Fruit fly (Drosophila melanogaster) whole organism, embryonic: ENCODE results near the gene SrpRbeta.

Experiments used
- BEAF-32 ChIP-seq: fragments of 200-800 bp; sonication (Bioruptor generic); optimal IDR thresholded peaks from 3 replicates; lab custom pipeline; 2017; ENCODE audit warnings: missing biosample characterization, missing genetic modification characterization, mild to moderate bottlenecking, moderate library complexity, missing genetic modification reagents
- CG10209 ChIP-seq: fragments of 200-800 bp; sonication (Bioruptor generic); optimal IDR thresholded peaks from 3 replicates; lab custom pipeline; 2017; ENCODE audit warnings: missing biosample characterization, mild to moderate bottlenecking, missing genetic modification characterization, missing genetic modification reagents
- CG11695 ChIP-seq: fragments of 200-800 bp; sonication (Bioruptor generic); IDR thresholded peaks from 3 replicates; pipeline ENCODE4 v1.3.6; 2022; ENCODE audit warnings: missing biosample characterization, missing genetic modification characterization
- CG12104 ChIP-seq: fragments of 200-800 bp; sonication (Bioruptor generic); optimal IDR thresholded peaks from 3 replicates; lab custom pipeline; 2016; ENCODE audit warnings: missing biosample characterization, missing genetic modification characterization
- CG1233 ChIP-seq: fragments of 200-800 bp; sonication (Bioruptor generic); optimal IDR thresholded peaks from 4 replicates; lab custom pipeline; 2018; ENCODE audit warnings: missing biosample characterization, mild to moderate bottlenecking, missing genetic modification characterization
- CG12744 ChIP-seq: fragments of 200-800 bp; sonication (Bioruptor generic); optimal IDR thresholded peaks from 2 replicates; lab custom pipeline; 2016; ENCODE audit warnings: missing biosample characterization, missing genetic modification characterization
- CG13624 ChIP-seq: fragments of 200-800 bp; sonication (Bioruptor generic); optimal IDR thresholded peaks from 2 replicates; lab custom pipeline; 2016; ENCODE audit warnings: missing biosample characterization, missing genetic modification characterization
- CG17328 ChIP-seq: fragments of 200-800 bp; sonication (Bioruptor generic); IDR thresholded peaks from 2 replicates; pipeline ENCODE4 v1.3.6; 2022; ENCODE audit warnings: missing biosample characterization, missing genetic modification characterization
- CG18011 ChIP-seq: fragments of 200-800 bp; sonication (Bioruptor generic); optimal IDR thresholded peaks from 2 replicates; lab custom pipeline; 2017; ENCODE audit warnings: missing biosample characterization, missing genetic modification characterization, mild to moderate bottlenecking, moderate library complexity, missing genotype
- CG1832 ChIP-seq: fragments of 200-800 bp; sonication (Bioruptor generic); optimal IDR thresholded peaks from 2 replicates; lab custom pipeline; 2017; ENCODE audit warnings: missing biosample characterization, mild to moderate bottlenecking, missing genetic modification characterization, inconsistent platforms
- CG2202 ChIP-seq: fragments of 200-800 bp; sonication (Bioruptor generic); optimal IDR thresholded peaks from 2 replicates; lab custom pipeline; 2018; ENCODE audit warnings: missing biosample characterization, mild to moderate bottlenecking, missing genetic modification characterization
- CG31365 ChIP-seq: fragments of 200-800 bp; sonication (Bioruptor generic); optimal IDR thresholded peaks from 2 replicates; lab custom pipeline; 2018; ENCODE audit warnings: missing biosample characterization, mild to moderate bottlenecking, missing genetic modification characterization
- CG32532 ChIP-seq: fragments of 200-800 bp; sonication (Bioruptor generic); IDR thresholded peaks from 2 replicates; pipeline ENCODE4 v1.3.6; 2022; ENCODE audit warnings: missing biosample characterization, missing genetic modification characterization
- CG33213 ChIP-seq: fragments of 200-800 bp; sonication (Bioruptor generic); optimal IDR thresholded peaks from 3 replicates; lab custom pipeline; 2016; ENCODE audit warnings: missing biosample characterization, missing genetic modification characterization
- CG34376 ChIP-seq: fragments of 200-800 bp; sonication (Bioruptor generic); optimal IDR thresholded peaks from 2 replicates; lab custom pipeline; 2018; ENCODE audit warnings: missing biosample characterization, mild to moderate bottlenecking, missing genetic modification characterization
- CG4404 ChIP-seq: fragments of 200-800 bp; sonication (Bioruptor generic); IDR thresholded peaks from 2 replicates; pipeline ENCODE4 v1.3.6; 2022; ENCODE audit warnings: missing biosample characterization, missing genetic modification characterization
- CG5953 ChIP-seq: fragments of 200-800 bp; sonication (Bioruptor generic); IDR thresholded peaks from 2 replicates; pipeline ENCODE4 v1.3.6; 2022; ENCODE audit warnings: missing biosample characterization, missing genetic modification characterization
- CG6689 ChIP-seq: fragments of 200-800 bp; sonication (Bioruptor generic); IDR thresholded peaks from 2 replicates; pipeline ENCODE4 v1.3.6; 2022; ENCODE audit warnings: missing biosample characterization, missing genetic modification characterization
- CG6854 ChIP-seq: fragments of 200-800 bp; sonication (Bioruptor generic); optimal IDR thresholded peaks from 3 replicates; lab custom pipeline; 2017; ENCODE audit warnings: missing biosample characterization, mild to moderate bottlenecking, missing genetic modification characterization
- CG7372 ChIP-seq: fragments of 200-800 bp; sonication (Bioruptor generic); IDR thresholded peaks from 2 replicates; pipeline ENCODE4 v1.3.6; 2022; ENCODE audit warnings: missing biosample characterization, missing genetic modification characterization
- CG9215 ChIP-seq: fragments of 200-800 bp; sonication (Bioruptor generic); IDR thresholded peaks from 2 replicates; pipeline ENCODE4 v1.3.6; 2022; ENCODE audit warnings: missing biosample characterization, missing genetic modification characterization
- CG9609 ChIP-seq: fragments of 200-800 bp; sonication (Bioruptor generic); optimal IDR thresholded peaks from 3 replicates; lab custom pipeline; 2016; ENCODE audit warnings: missing biosample characterization, missing genetic modification characterization
- CG9727 ChIP-seq: fragments of 200-800 bp; sonication (Bioruptor generic); optimal IDR thresholded peaks from 3 replicates; lab custom pipeline; 2017; ENCODE audit warnings: missing biosample characterization, mild to moderate bottlenecking, missing genetic modification characterization
- CG9797 ChIP-seq: fragments of 200-800 bp; sonication (Bioruptor generic); optimal IDR thresholded peaks from 3 replicates; lab custom pipeline; 2018; ENCODE audit warnings: missing biosample characterization, mild to moderate bottlenecking, missing genetic modification characterization
- CoRest ChIP-seq: fragments of 200-800 bp; sonication (Bioruptor generic); optimal IDR thresholded peaks from 3 replicates; lab custom pipeline; 2018; ENCODE audit warnings: missing biosample characterization, mild to moderate bottlenecking, missing genetic modification characterization, moderate library complexity
- D19A ChIP-seq: fragments of 200-800 bp; optimal IDR thresholded peaks from 3 replicates; lab custom pipeline; 2019; ENCODE audit warnings: missing biosample characterization, mild to moderate bottlenecking, missing genetic modification characterization, moderate library complexity
- E2f1 ChIP-seq: fragments of 200-800 bp; sonication (Bioruptor generic); IDR thresholded peaks from 2 replicates; pipeline ENCODE4 v1.3.6; 2022; ENCODE audit warnings: missing biosample characterization, missing genetic modification characterization
- Fer1 ChIP-seq: fragments of 200-800 bp; sonication (Bioruptor generic); optimal IDR thresholded peaks from 2 replicates; lab custom pipeline; 2017; ENCODE audit warnings: missing biosample characterization, mild to moderate bottlenecking, missing genetic modification characterization
- Hmr ChIP-seq: fragments of 200-800 bp; sonication (Bioruptor generic); optimal IDR thresholded peaks from 3 replicates; lab custom pipeline; 2017; ENCODE audit warnings: mild to moderate bottlenecking, missing biosample characterization, missing genetic modification reagents, missing genetic modification characterization
- Hr3 ChIP-seq: fragments of 200-800 bp; sonication (Bioruptor generic); optimal IDR thresholded peaks from 3 replicates; lab custom pipeline; 2016; ENCODE audit warnings: missing biosample characterization, missing genetic modification characterization
- MESR4 ChIP-seq: fragments of 200-800 bp; sonication (Bioruptor generic); optimal IDR thresholded peaks from 2 replicates; lab custom pipeline; 2018; ENCODE audit warnings: missing biosample characterization, mild to moderate bottlenecking, missing genetic modification characterization, moderate library complexity
- Myb ChIP-seq: fragments of 200-800 bp; sonication (Bioruptor generic); optimal IDR thresholded peaks from 2 replicates; lab custom pipeline; 2016; ENCODE audit warnings: missing biosample characterization, missing genetic modification characterization
- NC2β ChIP-seq: fragments of 200-800 bp; sonication (Bioruptor generic); optimal IDR thresholded peaks from 2 replicates; lab custom pipeline; 2016; ENCODE audit warnings: missing biosample characterization, missing genetic modification characterization
- TFAM ChIP-seq: fragments of 200-800 bp; sonication (Bioruptor generic); optimal IDR thresholded peaks from 2 replicates; lab custom pipeline; 2017; ENCODE audit warnings: missing biosample characterization, missing genetic modification characterization, inconsistent platforms
- Tbp ChIP-seq: fragments of >200 bp; optimal IDR thresholded peaks from 2 replicates; lab custom pipeline; 2018; ENCODE audit warnings: missing biosample characterization, missing genetic modification characterization
- Vsx1 ChIP-seq: fragments of 200-800 bp; sonication (Bioruptor generic); optimal IDR thresholded peaks from 2 replicates; lab custom pipeline; 2017; ENCODE audit warnings: missing biosample characterization, mild to moderate bottlenecking, missing genetic modification characterization, missing genetic modification reagents
- ap ChIP-seq: fragments of 200-800 bp; sonication (Bioruptor generic); IDR thresholded peaks from 2 replicates; pipeline ENCODE4 v1.3.6; 2022; ENCODE audit warnings: missing biosample characterization, missing genetic modification characterization
- az2 ChIP-seq: fragments of 200-800 bp; sonication (Bioruptor generic); optimal IDR thresholded peaks from 3 replicates; lab custom pipeline; 2016; ENCODE audit warnings: missing biosample characterization, missing genetic modification characterization
- cas ChIP-seq: fragments of 200-800 bp; sonication (Bioruptor generic); IDR thresholded peaks from 2 replicates; pipeline ENCODE4 v1.3.6; 2022; ENCODE audit warnings: missing biosample characterization, missing genetic modification characterization
- dmrt11E ChIP-seq: fragments of 200-800 bp; sonication (Bioruptor generic); optimal IDR thresholded peaks from 3 replicates; lab custom pipeline; 2018; ENCODE audit warnings: missing biosample characterization, mild to moderate bottlenecking, missing genetic modification characterization, moderate library complexity
- gcm ChIP-seq: fragments of 200-800 bp; sonication (Bioruptor generic); optimal IDR thresholded peaks from 2 replicates; lab custom pipeline; 2019; ENCODE audit warnings: missing biosample characterization, mild to moderate bottlenecking, missing genetic modification characterization, moderate library complexity
- gcm2 ChIP-seq: fragments of 200-800 bp; sonication (Bioruptor generic); optimal IDR thresholded peaks from 2 replicates; lab custom pipeline; 2016; ENCODE audit warnings: missing biosample characterization, missing genetic modification characterization
- knrl ChIP-seq: fragments of 200-800 bp; sonication (Bioruptor generic); IDR thresholded peaks from 3 replicates; pipeline ENCODE4 v1.3.6; 2022; ENCODE audit warnings: missing biosample characterization, missing genetic modification characterization; ENCODE audit not compliant: partially characterized antibody
- nau ChIP-seq: fragments of 200-800 bp; sonication (Bioruptor generic); optimal IDR thresholded peaks from 3 replicates; lab custom pipeline; 2017; ENCODE audit warnings: missing biosample characterization, mild to moderate bottlenecking, missing genetic modification characterization, missing genetic modification reagents
- oc ChIP-seq: fragments of 200-800 bp; sonication (Bioruptor generic); optimal IDR thresholded peaks from 2 replicates; lab custom pipeline; 2018; ENCODE audit warnings: missing biosample characterization, mild to moderate bottlenecking, missing genetic modification characterization, moderate library complexity
- odd ChIP-seq: fragments of 200-800 bp; sonication (Bioruptor generic); optimal IDR thresholded peaks from 2 replicates; lab custom pipeline; 2017; ENCODE audit warnings: missing biosample characterization, mild to moderate bottlenecking, missing genetic modification characterization
- pho ChIP-seq: fragments of 200-800 bp; sonication (Bioruptor generic); optimal IDR thresholded peaks from 2 replicates; lab custom pipeline; 2016; ENCODE audit warnings: missing biosample characterization, missing genetic modification characterization
- ranshi ChIP-seq: fragments of 200-800 bp; sonication (Bioruptor generic); IDR thresholded peaks from 2 replicates; pipeline ENCODE4 v1.3.6; 2022; ENCODE audit warnings: missing biosample characterization, missing genetic modification characterization
- run ChIP-seq: fragments of 200-800 bp; sonication (Bioruptor generic); optimal IDR thresholded peaks from 3 replicates; lab custom pipeline; 2018; ENCODE audit warnings: missing biosample characterization, mild to moderate bottlenecking, missing genetic modification characterization
- stc ChIP-seq: fragments of 200-800 bp; sonication (Bioruptor generic); IDR thresholded peaks from 2 replicates; pipeline ENCODE4 v1.3.6; 2022; ENCODE audit warnings: missing biosample characterization, missing genetic modification characterization
- tio ChIP-seq: fragments of 200-800 bp; sonication (Bioruptor generic); optimal IDR thresholded peaks from 2 replicates; lab custom pipeline; 2017; ENCODE audit warnings: missing biosample characterization, missing genetic modification characterization, inconsistent platforms
- vvl ChIP-seq: fragments of 200-800 bp; sonication (Bioruptor generic); IDR thresholded peaks from 2 replicates; pipeline ENCODE4 v1.3.6; 2022; ENCODE audit warnings: missing biosample characterization, missing genetic modification characterization

Gene SrpRbeta

DNA sequence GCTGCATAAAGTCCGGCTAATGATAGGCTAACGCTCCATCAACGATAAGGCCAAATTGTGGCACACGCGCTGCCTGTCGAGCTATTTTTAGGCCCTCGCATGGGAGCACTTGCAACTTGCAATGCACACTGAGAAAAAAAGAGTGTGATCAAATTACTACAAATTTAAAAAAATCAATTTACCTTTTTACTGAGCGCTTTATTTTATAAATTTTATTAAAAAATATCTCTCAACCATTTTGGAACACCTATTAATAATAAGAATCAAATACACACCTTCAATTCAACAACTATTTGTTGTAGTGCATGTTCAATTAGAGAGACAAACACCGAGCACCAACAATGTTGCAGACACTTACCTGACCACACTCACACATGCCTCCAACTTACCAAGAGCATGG, 45.5 kb upstream of the SrpRbeta start (continued):
- TF ChIP-seq CG13624 (GFP tag; lab: Kevin White, UChicago) (no peak), CG12744 (GFP tag; lab: Kevin White, UChicago) (no peak), MESR4 (GFP tag; lab: Kevin White, UChicago) (no peak), CG1832 (no peak), gcm2 (GFP tag; lab: Kevin White, UChicago) (no peak), cas (GFP tag; lab: Robert Waterston, UW) (no peak), CG9215 (GFP tag; lab: Robert Waterston, UW) (no peak), nau (GFP tag; lab: Kevin White, UChicago) (no peak), Tbp (GFP tag; lab: Kevin White, UChicago) (no peak), dmrt11E (tag; lab: Kevin White, UChicago) (peak; percentile 37), CG4404 (GFP tag; lab: Robert Waterston, UW) (no peak), CG9797 (GFP tag; lab: Kevin White, UChicago) (no peak), D19A (tag; lab: Kevin White, UChicago) (no peak), odd (GFP tag; lab: Kevin White, UChicago) (no peak), stc (GFP tag; lab: Robert Waterston, UW) (peak; percentile 55), CG33213 (no peak), CG11695 (GFP tag; lab: Robert Waterston, UW) (no peak; the same call in 2 of the 3 replicates), Hmr (GFP tag; lab: Kevin White, UChicago) (no peak), CG6854 (GFP tag; lab: Kevin White, UChicago) (no peak), CG1233 (peak; percentile 14), BEAF-32 (no peak), pho (GFP tag; lab: Kevin White, UChicago) (no peak), CG2202 (tag; lab: Kevin White, UChicago) (no peak), CG17328 (GFP tag; lab: Robert Waterston, UW) (peak; percentile 85), CG5953 (GFP tag; lab: Robert Waterston, UW) (peak; percentile 59), Hr3 (GFP tag; lab: Kevin White, UChicago) (no peak), az2 (GFP tag; lab: Kevin White, UChicago) (no peak), oc (tag; lab: Kevin White, UChicago) (no peak), CG32532 (GFP tag; lab: Robert Waterston, UW) (0 out of 2 replicates have a peak, but pooled peaks have one; percentile 4), CoRest (tag; lab: Kevin White, UChicago) (no peak), Myb (GFP tag; lab: Kevin White, UChicago) (no peak), ap (peak; percentile 67), NC2β (GFP tag; lab: Kevin White, UChicago) (no peak), CG12104 (GFP tag; lab: Kevin White, UChicago) (no peak), gcm (GFP tag; lab: Kevin White, UChicago) (no peak), CG34376 (GFP tag; lab: Kevin White, UChicago) (no peak), Vsx1 (GFP tag; lab: Kevin White, UChicago) (no peak), Fer1 (GFP tag; lab: Kevin White, UChicago) (no peak), CG31365 (tag; lab: Kevin White, UChicago) (no peak), CG6689 (GFP tag; lab: Robert Waterston, UW) (no peak; the same call in 1 of the 2 replicates), run (tag; lab: Kevin White, UChicago) (no peak), CG9727 (GFP tag; lab: Kevin White, UChicago) (no peak), knrl (GFP tag; lab: Robert Waterston, UW) (no peak), E2f1 (GFP tag; lab: Robert Waterston, UW) (no peak), tio (no peak), TFAM (GFP tag; lab: Kevin White, UChicago) (no peak), ranshi (GFP tag; lab: Robert Waterston, UW) (peak; percentile 42), CG10209 (GFP tag; lab: Kevin White, UChicago) (no peak), CG9609 (GFP tag; lab: Kevin White, UChicago) (no peak), CG7372 (GFP tag; lab: Robert Waterston, UW) (0 out of 2 replicates have a peak, but pooled peaks have one; percentile 5), vvl (GFP tag; lab: Robert Waterston, UW) (peak; percentile 71), CG18011 (GFP tag; lab: Kevin White, UChicago) (no peak)
